Worm (Caenorhabditis elegans): ENCODE data around the gene cnnm-2.

DNA sequence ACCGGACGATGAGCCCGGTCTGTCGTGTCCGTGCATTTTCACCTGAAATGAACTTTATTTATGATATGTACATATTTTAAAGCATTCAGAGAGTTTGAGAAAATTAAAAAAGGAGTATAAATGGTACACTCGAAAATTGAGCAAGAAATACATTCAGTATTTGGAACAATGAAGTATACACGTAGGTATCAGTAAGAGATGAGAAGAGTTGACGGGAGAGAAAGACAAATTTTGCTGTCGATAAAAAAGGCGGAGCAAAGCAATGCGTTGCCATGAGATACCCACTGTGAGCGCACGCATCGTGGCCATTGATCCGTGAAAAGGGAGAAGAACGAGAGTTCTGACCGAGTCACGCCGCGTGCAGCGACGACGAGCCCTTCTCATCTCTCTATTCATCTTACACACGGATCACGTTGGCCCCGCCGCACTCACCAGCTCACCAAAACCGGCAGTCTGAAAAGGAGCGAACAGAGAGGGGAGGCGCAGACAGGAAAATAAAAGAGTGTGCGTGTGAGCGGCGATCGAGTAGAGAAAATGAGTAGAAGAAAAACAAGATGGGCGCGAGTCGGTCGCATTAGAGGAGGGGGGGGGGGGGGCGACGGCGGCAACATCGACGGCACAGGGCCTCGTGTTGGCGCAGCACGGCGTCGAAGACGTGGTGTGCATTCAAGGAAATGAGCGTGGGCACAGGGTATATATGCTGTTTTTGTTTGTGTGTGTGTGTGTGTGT, 5.7 kb upstream of the cnnm-2 start, which contains the start of gene R04E5.8:
- TF ChIP-seq flt-1 (GFP tag; IDR thresholded peaks at IDR 0.05) (0 out of 2 replicates have a peak, but pooled peaks have one; percentile 41), T22C8.4 (GFP tag; IDR thresholded peaks at IDR 0.05) (no peak), ztf-23 (GFP tag; IDR thresholded peaks at IDR 0.05) (no peak), ref-1 (GFP tag; conservative IDR thresholded peaks at IDR 0.05) (no peak)

Measured in whole organism, midembryonic.